Worm (Caenorhabditis elegans) whole organism, L3 larva: ENCODE data around the gene col-91.

Experiments used
- ZK546.5 ChIP-seq: sonication (generic microtip); optimal IDR thresholded peaks from 2 replicates; lab custom pipeline; 2017; ENCODE audit warnings: missing biosample characterization, missing genetic modification characterization
- ceh-16 ChIP-seq: sonication (generic microtip); optimal IDR thresholded peaks from 2 replicates; lab custom pipeline; 2017; ENCODE audit warnings: missing biosample characterization, missing genetic modification characterization
- ceh-28 ChIP-seq: fragments of 150-350 bp; optimal IDR thresholded peaks from 2 replicates; lab custom pipeline; 2014; ENCODE audit warnings: missing biosample characterization, missing genetic modification reagents, missing genetic modification characterization
- ceh-82 ChIP-seq: fragments of 150-350 bp; optimal IDR thresholded peaks from 2 replicates; lab custom pipeline; 2014; ENCODE audit warnings: missing biosample characterization, missing genetic modification characterization
- egl-27 ChIP-seq: sonication (generic microtip); optimal IDR thresholded peaks from 4 replicates; lab custom pipeline; 2017; ENCODE audit warnings: missing biosample characterization, missing genetic modification reagents, missing genetic modification characterization
- egl-5 ChIP-seq: fragments of 150-350 bp; optimal IDR thresholded peaks from 2 replicates; lab custom pipeline; 2017; ENCODE audit warnings: missing biosample characterization, missing genetic modification reagents, missing genetic modification characterization, inconsistent platforms
- elt-1 ChIP-seq: fragments of 150-350 bp; optimal IDR thresholded peaks from 2 replicates; lab custom pipeline; 2014; ENCODE audit warnings: missing biosample characterization, missing genetic modification characterization
- elt-2 ChIP-seq: sonication (generic microtip); optimal IDR thresholded peaks from 2 replicates; lab custom pipeline; 2016; ENCODE audit warnings: missing genetic modification reagents, mild to moderate bottlenecking, missing genetic modification characterization, missing compliant biosample characterization
- elt-3 ChIP-seq, 3 experiments: fragments of 150-350 bp in 1 of 3; sonication (generic microtip) in 2 of 3; optimal IDR thresholded peaks; 2 replicates in 2 of 3; 4 replicates in 1 of 3; lab custom pipeline; 2014 to 2017; ENCODE audit warnings: missing biosample characterization in 3 of 3, missing genetic modification characterization in 3 of 3
- eor-1 ChIP-seq, 2 experiments: fragments of 150-350 bp; optimal IDR thresholded peaks; 2 replicates each; lab custom pipeline; 2014 to 2018; ENCODE audit warnings: missing biosample characterization in 2 of 2, missing genetic modification characterization in 2 of 2
- fos-1 ChIP-seq: fragments of 150-350 bp; optimal IDR thresholded peaks from 2 replicates; lab custom pipeline; 2014; ENCODE audit warnings: missing biosample characterization, missing genetic modification characterization
- hmg-11 ChIP-seq: sonication (generic microtip); optimal IDR thresholded peaks from 2 replicates; lab custom pipeline; 2016; ENCODE audit warnings: missing genetic modification characterization, missing compliant biosample characterization
- jun-1 ChIP-seq: fragments of 150-350 bp; optimal IDR thresholded peaks from 2 replicates; lab custom pipeline; 2014; ENCODE audit warnings: missing biosample characterization, missing genetic modification reagents, missing genetic modification characterization
- lin-39 ChIP-seq: fragments of 150-350 bp; optimal IDR thresholded peaks from 2 replicates; lab custom pipeline; 2018; ENCODE audit warnings: missing biosample characterization, missing genetic modification reagents, missing genetic modification characterization
- lsy-12 ChIP-seq: sonication (generic microtip); optimal IDR thresholded peaks from 2 replicates; lab custom pipeline; 2016; ENCODE audit warnings: mild to moderate bottlenecking, missing genetic modification characterization, missing compliant biosample characterization
- mdl-1 ChIP-seq: fragments of 150-350 bp; optimal IDR thresholded peaks from 2 replicates; lab custom pipeline; 2014; ENCODE audit warnings: missing biosample characterization, missing genetic modification characterization
- mml-1 ChIP-seq: fragments of 150-350 bp; sonication (generic microtip); optimal IDR thresholded peaks from 3 replicates; lab custom pipeline; 2014; ENCODE audit warnings: missing biosample characterization, missing genetic modification characterization
- nfya-1 ChIP-seq: sonication (generic microtip); optimal IDR thresholded peaks from 2 replicates; lab custom pipeline; 2017; ENCODE audit warnings: missing genetic modification characterization, mild to moderate bottlenecking, missing compliant biosample characterization, antibody characterized with exemption, moderate library complexity; ENCODE audit not compliant: insufficient read depth
- nhr-11 ChIP-seq: fragments of 150-350 bp; optimal IDR thresholded peaks from 2 replicates; lab custom pipeline; 2014; ENCODE audit warnings: missing biosample characterization, missing genetic modification characterization
- nhr-237 ChIP-seq: fragments of 150-350 bp; optimal IDR thresholded peaks from 2 replicates; lab custom pipeline; 2014; ENCODE audit warnings: missing biosample characterization, missing genetic modification characterization
- nhr-43 ChIP-seq: sonication (generic microtip); optimal IDR thresholded peaks from 2 replicates; lab custom pipeline; 2016; ENCODE audit warnings: mild to moderate bottlenecking, missing genetic modification characterization, missing compliant biosample characterization; ENCODE audit not compliant: poor library complexity, severe bottlenecking
- nhr-76 ChIP-seq: fragments of 150-350 bp; sonication (generic microtip); optimal IDR thresholded peaks from 5 replicates; lab custom pipeline; 2014; ENCODE audit warnings: missing biosample characterization, missing genetic modification characterization
- pha-4 ChIP-seq: fragments of 150-350 bp; optimal IDR thresholded peaks from 2 replicates; lab custom pipeline; 2014; ENCODE audit warnings: missing biosample characterization, missing genetic modification reagents, missing genetic modification characterization
- pqm-1 ChIP-seq: fragments of 150-350 bp; optimal IDR thresholded peaks from 2 replicates; lab custom pipeline; 2017; ENCODE audit warnings: missing biosample characterization, missing genetic modification characterization, inconsistent platforms
- sea-2 ChIP-seq: fragments of 150-350 bp; sonication (generic microtip); optimal IDR thresholded peaks from 4 replicates; lab custom pipeline; 2014; ENCODE audit warnings: missing biosample characterization, missing genetic modification reagents, missing genetic modification characterization
- snpc-4 ChIP-seq: fragments of 150-350 bp; optimal IDR thresholded peaks from 2 replicates; lab custom pipeline; 2014; ENCODE audit warnings: missing biosample characterization, missing genetic modification characterization
- unc-39 ChIP-seq: sonication (generic microtip); optimal IDR thresholded peaks from 4 replicates; lab custom pipeline; 2017; ENCODE audit warnings: missing biosample characterization, missing genetic modification characterization
- unc-62 ChIP-seq: fragments of 150-350 bp; sonication (generic microtip); optimal IDR thresholded peaks from 4 replicates; lab custom pipeline; 2014; ENCODE audit warnings: missing biosample characterization, missing genetic modification reagents, missing genetic modification characterization
- ztf-11 ChIP-seq: fragments of 150-350 bp; optimal IDR thresholded peaks from 2 replicates; lab custom pipeline; 2014; ENCODE audit warnings: missing biosample characterization, missing genetic modification characterization
- ztf-4 ChIP-seq: fragments of 150-350 bp; optimal IDR thresholded peaks from 2 replicates; lab custom pipeline; 2014; ENCODE audit warnings: missing biosample characterization, missing genetic modification characterization

col-91 gene

ce11 chrIII:8300860-8301396, 37.5 kb upstream of the col-91 start:
- TF ChIP-seq nhr-237 (tag; lab: Kevin White, UChicago) (no peak), ceh-28 (tag; lab: Kevin White, UChicago) (no peak), nfya-1 (tag; lab: Kevin White, UChicago) (no peak), nhr-43 (no peak), lsy-12 (tag; lab: Kevin White, UChicago) (no peak), ztf-11 (tag; lab: Kevin White, UChicago) (no peak), ceh-16 (tag; lab: Kevin White, UChicago) (no peak), eor-1 (tag; optimal IDR thresholded peaks at IDR 0.05; lab: Kevin White, UChicago) (no peak), ztf-4 (tag; lab: Kevin White, UChicago) (no peak), jun-1 (tag; lab: Kevin White, UChicago) (no peak), mdl-1 (no peak), hmg-11 (tag; lab: Kevin White, UChicago) (no peak), elt-1 (tag; lab: Kevin White, UChicago) (no peak)

- TF ChIP-seq nhr-11 (tag; lab: Kevin White, UChicago) (no peak), mml-1 (no peak), nhr-43 (no peak), lsy-12 (tag; lab: Kevin White, UChicago) (no peak), mdl-1 (no peak), ztf-11 (tag; lab: Kevin White, UChicago) (no peak), elt-2 (tag; lab: Kevin White, UChicago) (peak; percentile 76), ceh-28 (tag; lab: Kevin White, UChicago) (no peak), pha-4 (tag; lab: Kevin White, UChicago) (peak; percentile 43), hmg-11 (tag; lab: Kevin White, UChicago) (no peak), ZK546.5 (tag; lab: Kevin White, UChicago) (no peak), pqm-1 (tag; lab: Kevin White, UChicago) (peak; percentile 14), fos-1 (tag; lab: Kevin White, UChicago) (no peak), eor-1 (tag; optimal IDR thresholded peaks at IDR 0.05; lab: Kevin White, UChicago) (no peak)
These were observed 36.3 kb upstream of the col-91 start for ce11 chrIII:8299734-8300133.

- no peak for TF ChIP-seq sea-2 (GFP tag; lab: Kevin White, UChicago)
- TF ChIP-seq egl-5: no peak
- no peak for TF ChIP-seq lin-39
- no peak for TF ChIP-seq unc-39 (tag; lab: Kevin White, UChicago)
- TF ChIP-seq snpc-4 (tag; lab: Kevin White, UChicago): no peak
- TF ChIP-seq egl-27 (tag; lab: Kevin White, UChicago): no peak
- TF ChIP-seq nhr-43: no peak
- TF ChIP-seq unc-62: no peak
- no peak for TF ChIP-seq nhr-76 (tag; lab: Kevin White, UChicago)
- TF ChIP-seq ZK546.5 (tag; lab: Kevin White, UChicago): no peak
- TF ChIP-seq fos-1 (tag; lab: Kevin White, UChicago): no peak
- no peak for TF ChIP-seq pqm-1 (tag; lab: Kevin White, UChicago)
- TF ChIP-seq elt-3 (tag; optimal IDR thresholded peaks at IDR 0.05; lab: Kevin White, UChicago): no peak
- no peak for TF ChIP-seq mml-1
- TF ChIP-seq, all 47 proteins: peak for 0
These were observed 35.7 kb upstream of the col-91 start for ce11 chrIII:8299078-8299587.

ce11 chrIII:8298216-8298920, 34.9 kb upstream of the col-91 start:
- no peak for TF ChIP-seq mdl-1
- TF ChIP-seq elt-2 (tag; lab: Kevin White, UChicago): peak; percentile 58
- peak; percentile 20 for TF ChIP-seq lin-39
- TF ChIP-seq, all 47 proteins: peak for 2

- peak; percentile 13 for TF ChIP-seq elt-2 (tag; lab: Kevin White, UChicago)
- TF ChIP-seq ceh-82 (tag; lab: Kevin White, UChicago): no peak
- no peak for TF ChIP-seq elt-3 (tag; optimal IDR thresholded peaks at IDR 0.05; lab: Kevin White, UChicago)
These were observed 29.8 kb upstream of the col-91 start for ce11 chrIII:8293260-8293659.
